Worm (Caenorhabditis elegans) whole organism, L2 larva: Measurements from ENCODE around the gene ztf-1.

ENCODE experiments used
- C34F6.9 ChIP-seq: fragments of 150-350 bp; optimal IDR thresholded peaks from 2 replicates; lab custom pipeline; 2014; ENCODE audit warnings: missing biosample characterization, missing genetic modification characterization
- F13H6.1 ChIP-seq: sonication (generic microtip); optimal IDR thresholded peaks from 2 replicates; lab custom pipeline; 2016; ENCODE audit warnings: missing genetic modification characterization, missing compliant biosample characterization
- R02D3.7 ChIP-seq: fragments of 150-350 bp; optimal IDR thresholded peaks from 2 replicates; lab custom pipeline; 2014; ENCODE audit warnings: missing biosample characterization, missing genetic modification characterization
- Y55F3AM.14 ChIP-seq: fragments of 200-800 bp; sonication (Bioruptor generic); optimal IDR thresholded peaks from 2 replicates; lab custom pipeline; 2018; ENCODE audit warnings: mild to moderate bottlenecking, missing genetic modification characterization, missing compliant biosample characterization
- ZK546.5 ChIP-seq: sonication (generic microtip); optimal IDR thresholded peaks from 2 replicates; lab custom pipeline; 2017; ENCODE audit warnings: missing biosample characterization, missing genetic modification characterization
- alr-1 ChIP-seq: fragments of 150-350 bp; optimal IDR thresholded peaks from 2 replicates; lab custom pipeline; 2014; ENCODE audit warnings: missing biosample characterization, missing genetic modification characterization
- aly-2 ChIP-seq: fragments of 150-350 bp; optimal IDR thresholded peaks from 2 replicates; lab custom pipeline; 2014; ENCODE audit warnings: missing biosample characterization, missing genetic modification characterization
- ama-1 ChIP-seq: fragments of 150-350 bp; optimal IDR thresholded peaks from 2 replicates; lab custom pipeline; 2018; ENCODE audit warnings: inconsistent platforms
- blmp-1 ChIP-seq: sonication (generic microtip); optimal IDR thresholded peaks from 2 replicates; lab custom pipeline; 2017; ENCODE audit warnings: missing genetic modification characterization, mild to moderate bottlenecking, missing compliant biosample characterization, antibody characterized with exemption, moderate library complexity; ENCODE audit not compliant: insufficient read depth
- ceh-16 ChIP-seq: fragments of 150-350 bp; optimal IDR thresholded peaks from 2 replicates; lab custom pipeline; 2014; ENCODE audit warnings: missing biosample characterization, missing genetic modification characterization
- crh-2 ChIP-seq: sonication (generic microtip); optimal IDR thresholded peaks from 2 replicates; lab custom pipeline; 2017; ENCODE audit warnings: missing biosample characterization, missing genetic modification characterization
- egl-27 ChIP-seq: sonication (generic microtip); optimal IDR thresholded peaks from 3 replicates; lab custom pipeline; 2017; ENCODE audit warnings: missing biosample characterization, missing genetic modification reagents, missing genetic modification characterization
- elt-1 ChIP-seq: fragments of 150-350 bp; optimal IDR thresholded peaks from 2 replicates; lab custom pipeline; 2014; ENCODE audit warnings: missing biosample characterization, missing genetic modification characterization
- elt-3 ChIP-seq: sonication (generic microtip); optimal IDR thresholded peaks from 2 replicates; lab custom pipeline; 2017; ENCODE audit warnings: missing biosample characterization, missing genetic modification characterization
- fos-1 ChIP-seq: fragments of 150-350 bp; optimal IDR thresholded peaks from 2 replicates; lab custom pipeline; 2014; ENCODE audit warnings: missing biosample characterization, missing genetic modification characterization
- lin-11 ChIP-seq: fragments of 150-350 bp; sonication (generic microtip); optimal IDR thresholded peaks from 2 replicates; lab custom pipeline; 2014; ENCODE audit warnings: missing biosample characterization, missing genetic modification characterization, inconsistent platforms, mixed read lengths
- lin-13 ChIP-seq: fragments of 150-350 bp; optimal IDR thresholded peaks from 2 replicates; lab custom pipeline; 2014; ENCODE audit warnings: missing biosample characterization, missing genetic modification reagents, missing genetic modification characterization
- lin-39 ChIP-seq: fragments of 150-350 bp; optimal IDR thresholded peaks from 2 replicates; lab custom pipeline; 2014; ENCODE audit warnings: missing biosample characterization, missing genetic modification reagents, missing genetic modification characterization
- lsy-2 ChIP-seq, 2 experiments: fragments of 150-350 bp in 1 of 2; sonication (generic microtip) in 1 of 2; optimal IDR thresholded peaks; 2 replicates each; lab custom pipeline; 2014 to 2017; ENCODE audit warnings: missing biosample characterization in 2 of 2, missing genetic modification characterization in 2 of 2
- mab-5 ChIP-seq: fragments of 150-350 bp; optimal IDR thresholded peaks from 2 replicates; lab custom pipeline; 2014; ENCODE audit warnings: missing biosample characterization, missing genetic modification characterization
- mbf-1 ChIP-seq: sonication (generic microtip); optimal IDR thresholded peaks from 2 replicates; lab custom pipeline; 2017; ENCODE audit warnings: missing biosample characterization, missing genetic modification characterization
- mdl-1 ChIP-seq, 2 experiments: fragments of 150-350 bp in 1 of 2; sonication (generic microtip) in 1 of 2; optimal IDR thresholded peaks; 2 replicates each; lab custom pipeline; 2017; ENCODE audit warnings: missing biosample characterization in 2 of 2, missing genetic modification characterization in 2 of 2
- nhr-10 ChIP-seq: sonication (generic microtip); optimal IDR thresholded peaks from 2 replicates; lab custom pipeline; 2017; ENCODE audit warnings: missing biosample characterization, missing genetic modification characterization
- nhr-11 ChIP-seq: fragments of 150-350 bp; optimal IDR thresholded peaks from 2 replicates; lab custom pipeline; 2014; ENCODE audit warnings: missing biosample characterization, missing genetic modification characterization
- nhr-12 ChIP-seq: fragments of 150-350 bp; optimal IDR thresholded peaks from 2 replicates; lab custom pipeline; 2014; ENCODE audit warnings: missing biosample characterization, missing genetic modification characterization
- nhr-21 ChIP-seq: fragments of 150-350 bp; optimal IDR thresholded peaks from 2 replicates; lab custom pipeline; 2014; ENCODE audit warnings: missing biosample characterization, missing genetic modification characterization
- nhr-23 ChIP-seq: fragments of 150-350 bp; optimal IDR thresholded peaks from 2 replicates; lab custom pipeline; 2014; ENCODE audit warnings: missing biosample characterization, missing genetic modification reagents, missing genetic modification characterization
- nhr-237 ChIP-seq: fragments of 150-350 bp; optimal IDR thresholded peaks from 2 replicates; lab custom pipeline; 2014; ENCODE audit warnings: missing biosample characterization, missing genetic modification characterization
- nhr-25 ChIP-seq: fragments of 150-350 bp; sonication (generic microtip); optimal IDR thresholded peaks from 3 replicates; lab custom pipeline; 2014; ENCODE audit warnings: missing biosample characterization, missing genetic modification characterization
- nhr-6 ChIP-seq: fragments of 150-350 bp; optimal IDR thresholded peaks from 2 replicates; lab custom pipeline; 2014; ENCODE audit warnings: missing biosample characterization, missing genetic modification characterization
- sem-4 ChIP-seq: fragments of 150-350 bp; optimal IDR thresholded peaks from 2 replicates; lab custom pipeline; 2014; ENCODE audit warnings: missing biosample characterization, missing genetic modification reagents, missing genetic modification characterization
- skn-1 ChIP-seq: sonication (generic microtip); optimal IDR thresholded peaks from 2 replicates; lab custom pipeline; 2017; ENCODE audit warnings: missing biosample characterization, missing genetic modification characterization
- sma-3 ChIP-seq: sonication (generic microtip); optimal IDR thresholded peaks from 2 replicates; lab custom pipeline; 2016; ENCODE audit warnings: missing genetic modification reagents, missing genetic modification characterization, missing compliant biosample characterization
- sma-9 ChIP-seq, 2 experiments: fragments of 150-350 bp in 1 of 2; sonication (generic microtip) in 1 of 2; optimal IDR thresholded peaks; 2 replicates each; lab custom pipeline; 2014 to 2016; ENCODE audit warnings: missing genetic modification characterization in 2 of 2, mild to moderate bottlenecking in 1 of 2, missing biosample characterization in 1 of 2, missing compliant biosample characterization in 1 of 2, missing genetic modification reagents in 1 of 2, moderate library complexity in 1 of 2
- snpc-4 ChIP-seq: fragments of 150-350 bp; optimal IDR thresholded peaks from 2 replicates; lab custom pipeline; 2014; ENCODE audit warnings: missing biosample characterization, missing genetic modification characterization
- unc-39 ChIP-seq: fragments of 150-350 bp; optimal IDR thresholded peaks from 2 replicates; lab custom pipeline; 2014; ENCODE audit warnings: missing biosample characterization, missing genetic modification characterization
- unc-55 ChIP-seq: fragments of 150-350 bp; sonication (generic microtip); optimal IDR thresholded peaks from 3 replicates; lab custom pipeline; 2014; ENCODE audit warnings: missing biosample characterization, missing genetic modification reagents, missing genetic modification characterization
- unc-62 ChIP-seq: fragments of 150-350 bp; optimal IDR thresholded peaks from 2 replicates; lab custom pipeline; 2014; ENCODE audit warnings: missing biosample characterization, missing genetic modification reagents, missing genetic modification characterization
- zag-1 ChIP-seq: fragments of 150-350 bp; optimal IDR thresholded peaks from 2 replicates; lab custom pipeline; 2014; ENCODE audit warnings: missing biosample characterization, missing genetic modification characterization
- ztf-1 ChIP-seq: fragments of 200-800 bp; sonication (Bioruptor generic); conservative IDR thresholded peaks from 2 replicates; pipeline ENCODE4 v1.3.6; 2022; ENCODE audit warnings: missing genetic modification characterization, missing compliant biosample characterization
- ztf-11 ChIP-seq: sonication (generic microtip); optimal IDR thresholded peaks from 2 replicates; lab custom pipeline; 2017; ENCODE audit warnings: missing biosample characterization, missing genetic modification characterization
- ztf-4 ChIP-seq: fragments of 150-350 bp; optimal IDR thresholded peaks from 2 replicates; lab custom pipeline; 2014; ENCODE audit warnings: missing biosample characterization, missing genetic modification characterization

The ztf-1 gene

DNA sequence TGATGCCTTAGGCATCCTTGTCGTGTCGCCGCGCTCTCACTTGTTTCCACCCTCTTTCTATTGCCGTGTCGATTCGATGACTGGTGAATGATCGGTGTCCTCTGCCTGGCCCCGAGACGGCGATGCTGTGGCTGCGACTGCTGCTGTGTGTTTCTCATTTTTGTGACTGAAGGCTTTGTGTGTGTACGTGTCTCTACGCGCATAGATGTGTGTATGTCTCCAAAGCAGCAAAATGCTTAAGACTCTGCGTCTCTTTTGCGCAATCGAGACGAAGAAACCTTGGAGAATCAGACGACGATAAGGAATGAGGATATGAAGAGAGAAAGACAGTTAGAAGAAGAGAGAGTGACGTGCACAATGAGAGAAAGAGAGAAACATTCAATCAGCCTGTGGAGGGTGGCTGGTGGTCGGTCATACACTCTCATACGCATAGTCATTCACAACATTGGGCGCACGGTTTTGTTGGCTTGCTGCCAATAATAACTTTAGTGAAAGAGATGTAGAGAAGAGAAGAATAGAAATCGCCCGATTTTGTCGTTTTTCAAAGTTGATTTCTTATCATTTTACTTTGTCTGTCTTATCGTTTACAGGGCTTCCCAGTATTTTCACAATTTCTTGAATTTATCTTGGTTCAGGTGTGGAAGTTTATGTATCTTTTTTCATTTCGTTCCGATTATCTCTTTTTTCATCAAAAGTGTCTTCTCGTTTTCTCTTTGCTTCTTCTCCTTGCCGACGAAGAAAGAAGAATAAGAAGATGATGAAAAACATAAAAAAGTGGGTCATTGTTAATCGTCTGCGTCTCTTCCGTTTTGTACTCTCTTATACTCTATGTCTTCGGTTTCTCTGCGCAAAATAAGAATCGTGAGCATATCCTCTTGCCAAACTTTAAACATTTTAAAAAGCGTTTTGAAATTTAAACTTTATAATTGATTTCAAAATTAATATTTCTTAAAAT is 10.0 kb upstream of the ztf-1 start (continued):
- TF ChIP-seq sma-3 (GFP tag; lab: Kevin White, UChicago) (peak; percentile 96), F13H6.1 (peak; percentile 100), ztf-1 (GFP tag; lab: Robert Waterston, UW) (no peak), lin-13 (GFP tag; lab: Kevin White, UChicago) (peak; percentile 83), mbf-1 (tag; lab: Kevin White, UChicago) (no peak), C34F6.9 (tag; lab: Kevin White, UChicago) (peak; percentile 99), nhr-25 (peak; percentile 98)

DNA sequence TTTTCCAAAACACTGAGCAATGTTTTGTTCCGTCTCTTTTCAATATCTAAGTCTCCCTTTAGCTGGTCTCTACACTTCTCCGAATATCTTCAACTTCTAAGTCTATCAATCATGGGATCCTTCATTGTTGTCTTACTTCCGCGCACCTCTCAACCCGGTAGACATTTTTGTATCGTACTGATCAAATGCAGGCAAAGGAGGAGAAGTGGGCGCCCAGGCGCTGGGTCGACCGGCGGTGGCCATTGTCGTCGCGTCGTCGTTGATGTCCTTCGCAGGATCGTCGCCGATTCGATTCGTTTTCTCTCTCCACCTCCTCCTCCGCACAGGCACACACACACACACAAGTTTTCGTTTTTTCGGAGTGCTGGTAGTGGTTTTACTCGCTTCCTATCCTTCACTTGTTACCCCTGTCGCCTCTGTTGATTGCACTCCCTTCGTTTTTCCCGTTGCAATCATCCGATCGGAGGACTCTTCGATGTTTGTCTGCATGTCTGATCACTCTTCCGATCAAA is 9.3 kb upstream of the ztf-1 start:
- TF ChIP-seq unc-39 (no peak), snpc-4 (no peak), unc-62 (GFP tag; lab: Kevin White, UChicago) (no peak), sma-9 (GFP tag; optimal IDR thresholded peaks at IDR 0.05; lab: Kevin White, UChicago) (no peak), sma-9 (tag; optimal IDR thresholded peaks at IDR 0.05; lab: Kevin White, UChicago) (no peak), mab-5 (no peak), lin-11 (tag; lab: Kevin White, UChicago) (no peak), alr-1 (tag; lab: Kevin White, UChicago) (no peak), nhr-23 (tag; lab: Kevin White, UChicago) (no peak), ama-1 (lab: Kevin White, UChicago) (no peak), zag-1 (tag; lab: Kevin White, UChicago) (no peak), aly-2 (tag; lab: Kevin White, UChicago) (no peak), Y55F3AM.14 (GFP tag; lab: Kevin White, UChicago) (no peak), nhr-6 (tag; lab: Kevin White, UChicago) (no peak), skn-1 (tag; lab: Kevin White, UChicago) (no peak), lsy-2 (tag; optimal IDR thresholded peaks at IDR 0.05; lab: Kevin White, UChicago) (no peak)

DNA sequence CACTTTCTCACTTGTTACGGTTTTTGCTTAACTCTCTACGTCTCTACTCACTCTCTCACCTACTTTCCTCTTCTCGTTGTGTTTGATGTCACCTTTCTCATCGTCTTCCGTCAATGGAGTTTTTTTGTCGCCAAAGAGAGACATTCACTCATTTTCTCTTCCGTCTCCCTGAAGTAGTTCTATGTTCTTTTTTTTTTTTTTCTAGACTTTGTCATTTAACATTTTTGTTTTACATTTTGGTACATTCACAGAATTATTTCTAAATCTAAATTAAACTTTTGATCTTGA is 8.6 kb upstream of the ztf-1 start:
- TF ChIP-seq sma-3 (GFP tag; lab: Kevin White, UChicago) (peak; percentile 10), nhr-25 (peak; percentile 29), nhr-237 (no peak)

DNA sequence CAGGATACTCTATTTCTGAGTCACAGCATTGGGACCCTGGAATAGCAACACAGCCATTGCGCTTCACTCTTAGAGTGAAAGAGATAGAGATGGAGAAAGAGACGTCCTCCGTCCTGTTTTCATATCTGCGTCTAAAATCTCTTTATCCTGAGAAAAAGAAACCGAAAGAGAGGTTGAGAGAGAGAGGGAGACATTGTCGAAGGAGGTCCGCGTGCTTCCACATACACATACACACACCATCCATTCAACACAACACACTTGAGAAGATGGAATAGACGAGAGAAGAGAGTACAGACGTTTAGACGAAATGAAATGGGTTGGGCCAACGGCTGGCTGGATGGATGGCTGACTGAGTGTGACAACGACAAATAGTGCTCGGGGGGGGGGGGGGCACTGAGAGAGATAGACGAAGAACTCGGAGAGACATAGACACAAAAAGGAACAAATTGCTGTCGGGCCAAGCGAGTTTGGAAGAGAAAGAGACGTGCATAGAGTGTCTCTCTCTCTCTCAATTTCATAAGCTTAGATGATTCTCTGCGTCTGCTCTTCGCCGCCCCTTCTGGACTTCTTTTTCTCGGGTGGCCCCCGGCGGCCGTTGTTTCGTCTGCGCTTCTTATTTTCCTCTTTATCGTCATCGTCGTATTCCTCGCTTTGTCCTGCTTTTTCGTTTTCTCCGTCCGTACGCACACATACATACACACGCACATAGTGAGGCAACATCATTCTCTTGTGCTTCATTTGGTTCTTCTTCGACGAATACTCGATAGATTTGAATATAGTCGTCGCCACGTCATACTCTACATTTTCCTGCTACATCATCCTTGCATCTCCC is 8.0 kb upstream of the ztf-1 start, which contains the start of gene F54F2.6:
Gene F54F2.6, minus strand, starts transcription at position 738 of the 832 bp plus-strand sequence.
- TF ChIP-seq lin-11 (tag; lab: Kevin White, UChicago) (peak; percentile 65), R02D3.7 (tag; lab: Kevin White, UChicago) (no peak), nhr-11 (no peak), sem-4 (peak; percentile 95), unc-62 (GFP tag; lab: Kevin White, UChicago) (peak; percentile 85), snpc-4 (peak; percentile 63), ztf-11 (peak; percentile 54), nhr-10 (no peak), blmp-1 (tag; lab: Kevin White, UChicago) (peak; percentile 83), sma-3 (GFP tag; lab: Kevin White, UChicago) (peak; percentile 31), F13H6.1 (peak; percentile 99), ceh-16 (tag; lab: Kevin White, UChicago) (no peak), unc-55 (peak; percentile 85), unc-39 (no peak), mdl-1 (tag; optimal IDR thresholded peaks at IDR 0.05; lab: Kevin White, UChicago) (peak; percentile 85 to 98), zag-1 (tag; lab: Kevin White, UChicago) (peak; percentile 92), ZK546.5 (peak; percentile 1), ama-1 (lab: Kevin White, UChicago) (no peak), skn-1 (tag; lab: Kevin White, UChicago) (no peak), crh-2 (tag; lab: Kevin White, UChicago) (peak; percentile 87), elt-1 (tag; lab: Kevin White, UChicago) (no peak), nhr-21 (tag; lab: Kevin White, UChicago) (peak; percentile 90), ztf-4 (tag; lab: Kevin White, UChicago) (peak; percentile 89), Y55F3AM.14 (GFP tag; lab: Kevin White, UChicago) (peak; percentile 95), nhr-23 (tag; lab: Kevin White, UChicago) (no peak), mbf-1 (tag; lab: Kevin White, UChicago) (no peak), nhr-12 (tag; lab: Kevin White, UChicago) (no peak), lin-39 (peak; percentile 82), alr-1 (tag; lab: Kevin White, UChicago) (peak; percentile 90), nhr-237 (peak; percentile 26), fos-1 (tag; lab: Kevin White, UChicago) (peak; percentile 54), egl-27 (peak; percentile 93), elt-3 (no peak)
